Worm (Caenorhabditis elegans): Measurements from ENCODE around the gene acn-1.

DNA sequence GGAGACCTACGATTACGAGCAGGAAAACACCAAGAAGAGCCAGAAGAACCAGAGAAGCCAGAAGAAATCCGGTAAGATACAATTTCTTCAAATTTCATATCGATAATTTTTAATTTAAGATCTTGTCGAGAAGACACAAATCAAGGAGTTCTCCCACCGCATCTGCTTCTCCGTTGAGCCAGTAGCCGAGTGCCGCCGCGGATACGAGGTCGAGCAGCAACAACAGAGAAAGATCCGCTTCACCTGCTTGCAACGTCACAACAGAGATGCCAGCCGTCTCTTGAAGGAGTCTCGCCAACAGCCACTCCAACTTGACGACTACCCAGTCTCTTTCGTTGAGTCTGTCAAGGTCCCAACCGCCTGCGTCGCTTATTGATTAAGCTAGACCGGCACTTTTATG, 8.8 kb upstream of the acn-1 start:
- no peak for TF ChIP-seq lin-13 (tag; optimal IDR thresholded peaks at IDR 0.05)
- no peak for TF ChIP-seq pha-4 (tag; optimal IDR thresholded peaks at IDR 0.05)
- TF ChIP-seq nhr-237 (tag; optimal IDR thresholded peaks at IDR 0.05): no peak
- TF ChIP-seq lsy-2 (tag; optimal IDR thresholded peaks at IDR 0.05): no peak
- no peak for TF ChIP-seq mep-1 (tag; optimal IDR thresholded peaks at IDR 0.05)
- no peak for TF ChIP-seq nhr-12 (tag; optimal IDR thresholded peaks at IDR 0.05)
- no peak for TF ChIP-seq sem-2 (GFP tag; optimal IDR thresholded peaks at IDR 0.05)
- no peak for TF ChIP-seq unc-39 (tag; optimal IDR thresholded peaks at IDR 0.05)
- TF ChIP-seq snpc-4 (tag; optimal IDR thresholded peaks at IDR 0.05): no peak
- TF ChIP-seq elt-3 (tag; optimal IDR thresholded peaks at IDR 0.05): no peak
- TF ChIP-seq ces-1 (GFP tag; optimal IDR thresholded peaks at IDR 0.05): no peak
- no peak for TF ChIP-seq blmp-1 (tag; optimal IDR thresholded peaks at IDR 0.05)
- TF ChIP-seq unc-62 (GFP tag; optimal IDR thresholded peaks at IDR 0.05): no peak

All from whole organism, mixed stage, embryonic.